Worm (Caenorhabditis elegans) whole organism, L3 larva: Measurements from ENCODE around the gene W10G6.6.

ENCODE experiments used
- elt-1 ChIP-seq: fragments of 150-350 bp; optimal IDR thresholded peaks from 2 replicates; lab custom pipeline; 2014; ENCODE audit warnings: missing biosample characterization, missing genetic modification characterization
- elt-3 ChIP-seq, 3 experiments: fragments of 150-350 bp in 1 of 3; sonication (generic microtip) in 2 of 3; optimal IDR thresholded peaks; 2 replicates in 2 of 3; 4 replicates in 1 of 3; lab custom pipeline; 2014 to 2017; ENCODE audit warnings: missing biosample characterization in 3 of 3, missing genetic modification characterization in 3 of 3
- mdl-1 ChIP-seq: fragments of 150-350 bp; optimal IDR thresholded peaks from 2 replicates; lab custom pipeline; 2014; ENCODE audit warnings: missing biosample characterization, missing genetic modification characterization
- nhr-11 ChIP-seq: fragments of 150-350 bp; optimal IDR thresholded peaks from 2 replicates; lab custom pipeline; 2014; ENCODE audit warnings: missing biosample characterization, missing genetic modification characterization
- skn-1 ChIP-seq: fragments of 150-350 bp; optimal IDR thresholded peaks from 2 replicates; lab custom pipeline; 2014; ENCODE audit warnings: missing biosample characterization, missing genetic modification characterization
- unc-62 ChIP-seq: fragments of 150-350 bp; sonication (generic microtip); optimal IDR thresholded peaks from 4 replicates; lab custom pipeline; 2014; ENCODE audit warnings: missing biosample characterization, missing genetic modification reagents, missing genetic modification characterization
- zag-1 ChIP-seq: fragments of 150-350 bp; optimal IDR thresholded peaks from 2 replicates; lab custom pipeline; 2014; ENCODE audit warnings: missing biosample characterization, missing genetic modification characterization

DNA sequence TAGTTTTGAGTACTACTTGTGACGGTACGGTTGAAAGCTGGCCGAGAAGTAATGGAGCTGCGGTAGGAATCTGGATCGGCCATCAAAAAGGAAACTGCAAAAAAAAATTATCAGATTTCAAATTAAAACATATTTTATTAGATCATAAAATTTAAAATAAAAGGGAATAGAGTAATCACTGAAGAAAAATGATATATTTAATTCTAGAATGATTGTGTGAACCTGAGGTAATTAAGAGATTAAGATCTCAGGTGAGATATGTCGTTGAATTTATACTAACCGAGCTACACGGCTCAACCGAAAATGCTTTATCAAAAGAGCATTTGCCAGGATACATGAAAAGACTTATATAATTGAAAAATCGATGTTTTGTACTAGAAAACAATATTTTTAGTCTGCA lies 19.4 kb upstream of the W10G6.6 start, which contains the start of gene ifa-3:
- TF ChIP-seq zag-1 (tag; lab: Kevin White, UChicago): no peak
- no peak for TF ChIP-seq elt-3 (tag; optimal IDR thresholded peaks at IDR 0.05; lab: Kevin White, UChicago)
- TF ChIP-seq skn-1: no peak
- TF ChIP-seq elt-1 (tag; lab: Kevin White, UChicago): no peak
- no peak for TF ChIP-seq unc-62 (GFP tag; lab: Kevin White, UChicago)
- no peak for TF ChIP-seq mdl-1
- no peak for TF ChIP-seq nhr-11 (tag; lab: Kevin White, UChicago)
